Fruit fly (Drosophila melanogaster): ENCODE measurements around the gene CG15478.

The CG15478 gene

DNA sequence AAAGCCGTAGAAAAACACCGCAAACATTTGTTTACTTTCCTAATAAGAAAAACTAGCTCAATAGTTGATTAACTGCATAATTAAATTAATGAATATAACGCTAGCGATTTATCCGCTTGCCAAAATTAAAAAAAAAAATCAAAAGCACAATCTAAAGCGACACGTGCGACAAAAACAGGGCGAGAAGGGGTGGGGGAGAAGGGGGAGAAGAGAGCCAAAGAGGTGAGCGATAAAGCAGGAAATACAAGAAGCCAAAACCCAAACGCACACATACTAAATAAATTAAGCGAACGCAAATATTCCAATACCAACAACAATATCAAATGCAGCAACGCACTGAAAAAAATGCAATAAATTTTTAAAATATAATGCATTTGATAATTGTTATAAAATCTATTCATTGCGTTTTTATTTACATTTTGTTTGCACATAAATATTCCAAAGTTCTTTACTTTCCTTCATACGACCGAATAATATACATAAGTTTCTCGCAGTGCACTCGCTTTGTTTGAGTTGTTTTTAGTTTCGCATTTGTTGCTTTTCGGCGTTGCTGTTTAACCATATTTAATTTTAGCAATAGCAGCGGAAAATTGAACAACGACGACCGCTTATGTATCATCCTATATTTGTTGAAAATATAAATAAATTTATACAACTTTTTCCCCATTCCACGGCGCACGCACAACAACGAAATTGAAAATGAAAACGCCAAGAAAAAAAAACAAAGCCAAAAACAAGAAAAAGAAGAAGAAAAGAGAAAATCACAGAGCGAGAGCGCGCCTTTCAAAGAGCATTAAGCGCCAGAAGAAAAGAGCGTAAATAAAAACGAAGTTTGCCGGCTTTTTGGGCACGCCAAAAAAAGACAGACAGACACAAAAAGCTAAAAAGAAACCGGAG is 19.5 kb downstream of the CG15478 start (continued):
- TF ChIP-seq gsb (GFP tag; IDR thresholded peaks at IDR 0.05) (peak; percentile 93), Drgx (GFP tag; IDR thresholded peaks at IDR 0.05) (peak; percentile 97), crol (GFP tag; IDR thresholded peaks at IDR 0.05) (peak; percentile 60), prd (optimal IDR thresholded peaks at IDR 0.05) (no peak), prd (GFP tag; IDR thresholded peaks at IDR 0.05) (peak; percentile 96), Poxn (GFP tag; IDR thresholded peaks at IDR 0.05) (peak; percentile 78), mam (GFP tag; optimal IDR thresholded peaks at IDR 0.05) (peak; percentile 91), tgo (GFP tag; IDR thresholded peaks at IDR 0.05) (peak; percentile 97), row (GFP tag; IDR thresholded peaks at IDR 0.05) (peak; percentile 97), CG16815 (GFP tag; optimal IDR thresholded peaks at IDR 0.05) (peak; percentile 85), Dll (GFP tag; IDR thresholded peaks at IDR 0.05; ENCODE audit: partially characterized antibody) (no peak), CG7786 (GFP tag; optimal IDR thresholded peaks at IDR 0.05) (peak; percentile 88), CG30431 (GFP tag; optimal IDR thresholded peaks at IDR 0.05) (peak; percentile 78), dysf (GFP tag; IDR thresholded peaks at IDR 0.05) (peak; percentile 97), Nf-YA (GFP tag; IDR thresholded peaks at IDR 0.05) (peak; percentile 94), HLH3B (GFP tag; IDR thresholded peaks at IDR 0.05) (peak; percentile 94), Dfd (GFP tag; optimal IDR thresholded peaks at IDR 0.05) (peak in 1 of 2 experiments; percentile 34), Abd-B (GFP tag; optimal IDR thresholded peaks at IDR 0.05) (peak; percentile 96), Hey (tag; optimal IDR thresholded peaks at IDR 0.05) (peak; percentile 97), Lhr (GFP tag; optimal IDR thresholded peaks at IDR 0.05) (peak; percentile 84), Gug (GFP tag; IDR thresholded peaks at IDR 0.05) (peak; percentile 80), CG3838 (GFP tag; optimal IDR thresholded peaks at IDR 0.05) (peak; percentile 86), eve (GFP tag; optimal IDR thresholded peaks at IDR 0.05) (peak in 1 of 2 experiments; percentile 98), bigmax (GFP tag; optimal IDR thresholded peaks at IDR 0.05) (peak; percentile 51), CG8290 (GFP tag; optimal IDR thresholded peaks at IDR 0.05) (peak; percentile 81), CG8290 (tag; optimal IDR thresholded peaks at IDR 0.05) (peak in 1 of 2 experiments; percentile 86), unpg (GFP tag; optimal IDR thresholded peaks at IDR 0.05) (peak; percentile 97), CG10565 (GFP tag; optimal IDR thresholded peaks at IDR 0.05) (peak; percentile 84), sisA (GFP tag; IDR thresholded peaks at IDR 0.05) (peak; percentile 96), chm (GFP tag; IDR thresholded peaks at IDR 0.05) (peak; percentile 90), CG6765 (GFP tag; optimal IDR thresholded peaks at IDR 0.05) (peak; percentile 93), Oli (tag; optimal IDR thresholded peaks at IDR 0.05) (peak; percentile 98), zen (tag; optimal IDR thresholded peaks at IDR 0.05) (peak; percentile 88), br (optimal IDR thresholded peaks at IDR 0.05) (no peak), ERR (GFP tag; optimal IDR thresholded peaks at IDR 0.05) (peak; percentile 67), CG3281 (GFP tag; optimal IDR thresholded peaks at IDR 0.05) (peak; percentile 97), CG30020 (tag; optimal IDR thresholded peaks at IDR 0.05) (peak; percentile 71), slou (GFP tag; optimal IDR thresholded peaks at IDR 0.05) (peak; percentile 90), fd64A (GFP tag; optimal IDR thresholded peaks at IDR 0.05) (peak; percentile 74), Nf-YB (GFP tag; optimal IDR thresholded peaks at IDR 0.05) (peak; percentile 82), pnt (GFP tag; optimal IDR thresholded peaks at IDR 0.05) (peak; percentile 78), CG17829 (tag; optimal IDR thresholded peaks at IDR 0.05) (peak; percentile 96), CG7357 (GFP tag; IDR thresholded peaks at IDR 0.05) (peak; percentile 82), CG33213 (GFP tag; optimal IDR thresholded peaks at IDR 0.05) (peak; percentile 74), sug (tag; optimal IDR thresholded peaks at IDR 0.05) (peak; percentile 90), CG10321 (GFP tag; IDR thresholded peaks at IDR 0.05) (peak; percentile 68), ci (GFP tag; IDR thresholded peaks at IDR 0.05) (peak; percentile 97), CG8924 (tag; optimal IDR thresholded peaks at IDR 0.05) (peak; percentile 97), Fer1 (GFP tag; optimal IDR thresholded peaks at IDR 0.05) (peak; percentile 96), CG14860 (GFP tag; IDR thresholded peaks at IDR 0.05; ENCODE audit: partially characterized antibody) (no peak), Med (GFP tag) (peak; percentile 98)

All from whole organism, embryonic.